Worm (Caenorhabditis elegans): ENCODE data around the gene srh-190.

srh-190 gene

ce11 chrV:3945053-3945452, 42.1 kb downstream of the srh-190 start, which contains the start of gene cyp-35B3:
TSS of gene cyp-35B3 (plus strand) at chrV:3945353.
- TF ChIP-seq mcd-1 (GFP tag; IDR thresholded peaks at IDR 0.05), result no peak
- no peak for TF ChIP-seq mxl-1 (tag; optimal IDR thresholded peaks at IDR 0.05)
- no peak for TF ChIP-seq let-526 (GFP tag; IDR thresholded peaks at IDR 0.05)
- TF ChIP-seq Y53G8AR.9 (GFP tag; conservative IDR thresholded peaks at IDR 0.05), result no peak
- TF ChIP-seq bed-1 (GFP tag; IDR thresholded peaks at IDR 0.05), result no peak
- TF ChIP-seq repo-1 (tag; optimal IDR thresholded peaks at IDR 0.05), result no peak
- no peak for TF ChIP-seq F57A8.1 (GFP tag; optimal IDR thresholded peaks at IDR 0.05)
- no peak for TF ChIP-seq lsl-1 (GFP tag; optimal IDR thresholded peaks at IDR 0.05)
- TF ChIP-seq F57C9.4 (tag; optimal IDR thresholded peaks at IDR 0.05), result no peak
- no peak for TF ChIP-seq ama-1 (optimal IDR thresholded peaks at IDR 0.05)
- no peak for TF ChIP-seq ama-1 (GFP tag; optimal IDR thresholded peaks at IDR 0.05)
- no peak for TF ChIP-seq attf-3 (GFP tag; conservative IDR thresholded peaks at IDR 0.05)
- no peak for TF ChIP-seq B0336.3 (GFP tag; IDR thresholded peaks at IDR 0.05)

ce11 chrV:3949723-3950122, 46.8 kb downstream of the srh-190 start, which contains the start of gene dach-1:
TSS of gene dach-1 (plus strand) at chrV:3950023.
- no peak for TF ChIP-seq ztf-18 (tag; optimal IDR thresholded peaks at IDR 0.05)
- no peak for TF ChIP-seq unc-130 (GFP tag; optimal IDR thresholded peaks at IDR 0.05)
- TF ChIP-seq nhr-80 (tag; optimal IDR thresholded peaks at IDR 0.05), result no peak
- TF ChIP-seq somi-1 (GFP tag; optimal IDR thresholded peaks at IDR 0.05), result no peak
- no peak for TF ChIP-seq mcd-1 (GFP tag; IDR thresholded peaks at IDR 0.05)
- no peak for TF ChIP-seq F49E8.2 (tag; optimal IDR thresholded peaks at IDR 0.05; ENCODE audit: insufficient read depth)
- TF ChIP-seq lag-1 (GFP tag; IDR thresholded peaks at IDR 0.05), result no peak
- TF ChIP-seq madf-3 (GFP tag; IDR thresholded peaks at IDR 0.05), result no peak
- no peak for TF ChIP-seq ceh-40 (GFP tag; IDR thresholded peaks at IDR 0.05)
- TF ChIP-seq F33H1.4 (GFP tag; IDR thresholded peaks at IDR 0.05), result no peak
- TF ChIP-seq nfya-1 (tag; optimal IDR thresholded peaks at IDR 0.05; ENCODE audit: borderline replicate concordance, insufficient read depth), result no peak
- TF ChIP-seq F39B2.1 (GFP tag; IDR thresholded peaks at IDR 0.05), result no peak
- no peak for TF ChIP-seq nhr-120 (GFP tag; IDR thresholded peaks at IDR 0.05)
- no peak for TF ChIP-seq xnd-1 (tag; optimal IDR thresholded peaks at IDR 0.05)
- no peak for TF ChIP-seq F57C9.4 (tag; optimal IDR thresholded peaks at IDR 0.05)
- TF ChIP-seq attf-6 (GFP tag; IDR thresholded peaks at IDR 0.05), result no peak
- no peak for TF ChIP-seq B0019.2 (GFP tag; conservative IDR thresholded peaks at IDR 0.05)
- no peak for TF ChIP-seq egl-44 (GFP tag; IDR thresholded peaks at IDR 0.05)
- TF ChIP-seq athp-1 (tag; optimal IDR thresholded peaks at IDR 0.05), result no peak
- TF ChIP-seq atf-7 (tag; optimal IDR thresholded peaks at IDR 0.05), result no peak

- TF ChIP-seq madf-6 (GFP tag; IDR thresholded peaks at IDR 0.05) (no peak), egl-18 (GFP tag; IDR thresholded peaks at IDR 0.05) (no peak), pha-4 (tag; optimal IDR thresholded peaks at IDR 0.05) (no peak), hmg-20 (GFP tag; IDR thresholded peaks at IDR 0.05) (no peak), nhr-179 (tag; optimal IDR thresholded peaks at IDR 0.05) (no peak), sea-2 (GFP tag; IDR thresholded peaks at IDR 0.05) (no peak), egrh-3 (GFP tag; IDR thresholded peaks at IDR 0.05) (no peak), ztf-6 (GFP tag; IDR thresholded peaks at IDR 0.05) (no peak), ceh-79 (tag; optimal IDR thresholded peaks at IDR 0.05) (no peak), F49E8.2 (tag; optimal IDR thresholded peaks at IDR 0.05; ENCODE audit: insufficient read depth) (no peak), hlh-26 (GFP tag; conservative IDR thresholded peaks at IDR 0.05) (no peak), ccch-3 (GFP tag; optimal IDR thresholded peaks at IDR 0.05) (no peak), somi-1 (GFP tag; optimal IDR thresholded peaks at IDR 0.05) (no peak), K11D2.4 (GFP tag; IDR thresholded peaks at IDR 0.05) (no peak), attf-6 (GFP tag; IDR thresholded peaks at IDR 0.05) (no peak), F57A8.1 (GFP tag; optimal IDR thresholded peaks at IDR 0.05) (no peak), repo-1 (tag; optimal IDR thresholded peaks at IDR 0.05) (no peak), snpc-1.1 (tag; optimal IDR thresholded peaks at IDR 0.05; ENCODE audit: insufficient read depth) (no peak)
Measured at ce11 chrV:3953739-3954138, 50.8 kb downstream of the srh-190 start, which contains the start of gene str-247. TSS of gene str-247 (plus strand) at chrV:3954039.
